Worm (Caenorhabditis elegans) whole organism, L1 larva: ENCODE results near the gene T28F3.11.

Experiments
- C34B4.2 ChIP-seq: sonication (generic microtip); optimal IDR thresholded peaks from 2 replicates; lab custom pipeline; 2017; ENCODE audit warnings: mild to moderate bottlenecking, missing genetic modification characterization, missing compliant biosample characterization
- ama-1 ChIP-seq: fragments of 150-350 bp; optimal IDR thresholded peaks from 2 replicates; lab custom pipeline; 2014
- ceh-90 ChIP-seq: sonication (generic microtip); optimal IDR thresholded peaks from 2 replicates; lab custom pipeline; 2016; ENCODE audit warnings: missing genetic modification characterization, missing compliant biosample characterization
- egl-13 ChIP-seq: sonication (generic microtip); optimal IDR thresholded peaks from 2 replicates; lab custom pipeline; 2016; ENCODE audit warnings: missing genotype, missing genetic modification reagents, missing genetic modification characterization, missing compliant biosample characterization
- lir-3 ChIP-seq: sonication (generic microtip); optimal IDR thresholded peaks from 2 replicates; lab custom pipeline; 2016; ENCODE audit warnings: mild to moderate bottlenecking, missing genetic modification characterization, moderate library complexity, missing compliant biosample characterization; ENCODE audit not compliant: poor library complexity
- lsy-2 ChIP-seq, 2 experiments: fragments of 150-350 bp; optimal IDR thresholded peaks; 2 replicates each; lab custom pipeline; 2014; ENCODE audit warnings: missing biosample characterization in 2 of 2, missing genetic modification characterization in 2 of 2
- mdl-1 ChIP-seq, 2 experiments: fragments of 150-350 bp; optimal IDR thresholded peaks; 2 replicates each; lab custom pipeline; 2014 to 2017; ENCODE audit warnings: missing biosample characterization in 2 of 2, missing genetic modification characterization in 2 of 2, inconsistent platforms in 1 of 2
- mep-1 ChIP-seq: fragments of 150-350 bp; optimal IDR thresholded peaks from 2 replicates; lab custom pipeline; 2014; ENCODE audit warnings: missing biosample characterization, missing genetic modification characterization
- nhr-12 ChIP-seq: sonication (generic microtip); optimal IDR thresholded peaks from 2 replicates; lab custom pipeline; 2017; ENCODE audit warnings: missing biosample characterization, missing genetic modification characterization
- nhr-28 ChIP-seq: fragments of 150-350 bp; optimal IDR thresholded peaks from 2 replicates; lab custom pipeline; 2014; ENCODE audit warnings: missing biosample characterization, missing genetic modification characterization
- tbx-2 ChIP-seq: sonication (generic microtip); optimal IDR thresholded peaks from 2 replicates; lab custom pipeline; 2016; ENCODE audit warnings: missing genetic modification characterization, missing compliant biosample characterization
- tlp-1 ChIP-seq: fragments of 150-350 bp; optimal IDR thresholded peaks from 2 replicates; lab custom pipeline; 2014; ENCODE audit warnings: missing biosample characterization, missing genetic modification characterization

- TF ChIP-seq tbx-2 (tag; lab: Kevin White, UChicago) (no peak), C34B4.2 (tag; lab: Kevin White, UChicago) (no peak), lir-3 (tag; lab: Kevin White, UChicago) (no peak), ama-1 (lab: Kevin White, UChicago) (no peak), lsy-2 (tag; optimal IDR thresholded peaks at IDR 0.05; lab: Kevin White, UChicago) (no peak), nhr-28 (tag; lab: Kevin White, UChicago) (no peak), mep-1 (tag; lab: Kevin White, UChicago) (no peak), mdl-1 (tag; optimal IDR thresholded peaks at IDR 0.05; lab: Kevin White, UChicago) (no peak), nhr-12 (tag; lab: Kevin White, UChicago) (no peak), tlp-1 (tag; lab: Kevin White, UChicago) (no peak), ceh-90 (no peak), egl-13 (tag; lab: Kevin White, UChicago) (no peak)
These were observed 3.4 kb downstream of the T28F3.11 start, which contains the start of gene zipt-7.1 for ce11 chrIV:17287908-17288675.
